Worm (Caenorhabditis elegans): Measurements from ENCODE around the gene btb-5.

ce11 chrIII:17558-17957 lies 43.4 kb downstream of the btb-5 start:
- TF ChIP-seq unc-55 (GFP tag; optimal IDR thresholded peaks at IDR 0.05): no peak
- no peak for TF ChIP-seq mdl-1 (tag; optimal IDR thresholded peaks at IDR 0.05)
- no peak for TF ChIP-seq nhr-12 (tag; optimal IDR thresholded peaks at IDR 0.05)
- TF ChIP-seq ama-1 (optimal IDR thresholded peaks at IDR 0.05): no peak
- TF ChIP-seq unc-39 (tag; optimal IDR thresholded peaks at IDR 0.05): no peak

Measured in whole organism, L2 larva.